Fruit fly (Drosophila melanogaster) whole organism, embryonic: Measurements from ENCODE around the gene sob.

ENCODE experiments used
- Asciz ChIP-seq: fragments of 200-800 bp; sonication (Bioruptor generic); optimal IDR thresholded peaks from 2 replicates; lab custom pipeline; 2017; ENCODE audit warnings: missing biosample characterization, mild to moderate bottlenecking, missing genetic modification characterization, missing genetic modification reagents
- BEAF-32 ChIP-seq: fragments of 200-800 bp; sonication (Bioruptor generic); optimal IDR thresholded peaks from 3 replicates; lab custom pipeline; 2017; ENCODE audit warnings: missing biosample characterization, missing genetic modification characterization, mild to moderate bottlenecking, moderate library complexity, missing genetic modification reagents
- Bdp1 ChIP-seq: fragments of 200-800 bp; sonication (Bioruptor generic); optimal IDR thresholded peaks from 3 replicates; lab custom pipeline; 2016; ENCODE audit warnings: missing biosample characterization, missing genetic modification characterization
- Bteb2 ChIP-seq: fragments of 200-800 bp; sonication (Bioruptor generic); optimal IDR thresholded peaks from 2 replicates; lab custom pipeline; 2016; ENCODE audit warnings: missing biosample characterization, missing genetic modification characterization
- CG12744 ChIP-seq: fragments of 200-800 bp; sonication (Bioruptor generic); optimal IDR thresholded peaks from 2 replicates; lab custom pipeline; 2016; ENCODE audit warnings: missing biosample characterization, missing genetic modification characterization
- CG14965 ChIP-seq: fragments of 200-800 bp; sonication (Bioruptor generic); optimal IDR thresholded peaks from 2 replicates; lab custom pipeline; 2016; ENCODE audit warnings: missing biosample characterization, missing genetic modification characterization, borderline replicate concordance
- CG15696 ChIP-seq: fragments of 200-800 bp; sonication (Bioruptor generic); optimal IDR thresholded peaks from 2 replicates; lab custom pipeline; 2019; ENCODE audit warnings: missing biosample characterization, mild to moderate bottlenecking, missing genetic modification characterization, moderate library complexity
- CG2120 ChIP-seq: fragments of 200-800 bp; sonication (Bioruptor generic); optimal IDR thresholded peaks from 3 replicates; lab custom pipeline; 2016; ENCODE audit warnings: missing biosample characterization, missing genetic modification characterization
- CG30403 ChIP-seq: fragments of 200-800 bp; sonication (Bioruptor generic); optimal IDR thresholded peaks from 3 replicates; lab custom pipeline; 2016; ENCODE audit warnings: missing biosample characterization, missing genetic modification characterization
- CG34422 ChIP-seq: fragments of 200-800 bp; sonication (Bioruptor generic); IDR thresholded peaks from 3 replicates; pipeline ENCODE4 v1.3.6; 2022; ENCODE audit warnings: missing biosample characterization, missing genetic modification characterization
- CG3847 ChIP-seq: fragments of 200-800 bp; sonication (Bioruptor generic); IDR thresholded peaks from 2 replicates; pipeline ENCODE4 v1.3.6; 2022; ENCODE audit warnings: missing biosample characterization, missing genetic modification characterization
- CG43689 ChIP-seq: fragments of 200-800 bp; sonication (Bioruptor generic); IDR thresholded peaks from 2 replicates; pipeline ENCODE4 v1.3.6; 2022; ENCODE audit warnings: missing biosample characterization, missing genetic modification characterization
- CG4404 ChIP-seq: fragments of 200-800 bp; sonication (Bioruptor generic); IDR thresholded peaks from 2 replicates; pipeline ENCODE4 v1.3.6; 2022; ENCODE audit warnings: missing biosample characterization, missing genetic modification characterization
- CG6689 ChIP-seq: fragments of 200-800 bp; sonication (Bioruptor generic); IDR thresholded peaks from 2 replicates; pipeline ENCODE4 v1.3.6; 2022; ENCODE audit warnings: missing biosample characterization, missing genetic modification characterization
- CG8089 ChIP-seq: fragments of 200-800 bp; sonication (Bioruptor generic); optimal IDR thresholded peaks from 3 replicates; lab custom pipeline; 2016; ENCODE audit warnings: missing biosample characterization, missing genetic modification characterization
- CG8281 ChIP-seq: fragments of 200-800 bp; sonication (Bioruptor generic); optimal IDR thresholded peaks from 2 replicates; lab custom pipeline; 2018; ENCODE audit warnings: missing biosample characterization, mild to moderate bottlenecking, missing genetic modification characterization, moderate library complexity
- CG9437 ChIP-seq: fragments of 200-800 bp; sonication (Bioruptor generic); optimal IDR thresholded peaks from 2 replicates; lab custom pipeline; 2018; ENCODE audit warnings: missing biosample characterization, mild to moderate bottlenecking, missing genetic modification characterization
- CG9876 ChIP-seq: fragments of 200-800 bp; sonication (Bioruptor generic); optimal IDR thresholded peaks from 2 replicates; lab custom pipeline; 2016; ENCODE audit warnings: missing biosample characterization, missing genetic modification characterization
- Dbx ChIP-seq: fragments of 200-800 bp; sonication (Bioruptor generic); IDR thresholded peaks from 3 replicates; pipeline ENCODE4 v1.3.6; 2022; ENCODE audit warnings: missing biosample characterization, missing genetic modification characterization
- Dip3 ChIP-seq: fragments of 200-800 bp; sonication (Bioruptor generic); optimal IDR thresholded peaks from 3 replicates; lab custom pipeline; 2016; ENCODE audit warnings: missing biosample characterization, missing genetic modification characterization
- Ets65A ChIP-seq: fragments of 200-800 bp; sonication (Bioruptor generic); peaks from one replicate; lab custom pipeline; 2016; ENCODE audit warnings: missing biosample characterization, missing genetic modification characterization
- Fer1 ChIP-seq: fragments of 200-800 bp; sonication (Bioruptor generic); optimal IDR thresholded peaks from 2 replicates; lab custom pipeline; 2017; ENCODE audit warnings: missing biosample characterization, mild to moderate bottlenecking, missing genetic modification characterization
- H2.0 ChIP-seq: fragments of 200-800 bp; sonication (Bioruptor generic); IDR thresholded peaks from 2 replicates; pipeline ENCODE4 v1.3.6; 2022; ENCODE audit warnings: missing biosample characterization, missing genetic modification characterization
- HLH54F ChIP-seq: fragments of 200-800 bp; sonication (Bioruptor generic); optimal IDR thresholded peaks from 3 replicates; lab custom pipeline; 2016; ENCODE audit warnings: missing biosample characterization, missing genetic modification characterization
- HmgD ChIP-seq: fragments of 200-800 bp; sonication (Bioruptor generic); optimal IDR thresholded peaks from 3 replicates; lab custom pipeline; 2016; ENCODE audit warnings: missing biosample characterization, missing genetic modification characterization
- MBD-R2 ChIP-seq: fragments of 200-800 bp; sonication (Bioruptor generic); IDR thresholded peaks from 2 replicates; pipeline ENCODE4 v1.3.6; 2022; ENCODE audit warnings: missing biosample characterization, missing genetic modification characterization
- Med ChIP-seq: fragments of 200-800 bp; sonication (Bioruptor generic); peaks from one replicate; lab custom pipeline; 2016; ENCODE audit warnings: missing biosample characterization, missing genetic modification characterization, mild to moderate bottlenecking, inconsistent platforms, moderate library complexity
- Mes4 ChIP-seq: fragments of 200-800 bp; sonication (Bioruptor generic); optimal IDR thresholded peaks from 2 replicates; lab custom pipeline; 2016; ENCODE audit warnings: missing biosample characterization, missing genetic modification characterization
- Nf-YB ChIP-seq: fragments of 200-800 bp; sonication (Bioruptor generic); optimal IDR thresholded peaks from 3 replicates; lab custom pipeline; 2019; ENCODE audit warnings: missing biosample characterization, mild to moderate bottlenecking, missing genetic modification characterization, moderate library complexity
- PHDP ChIP-seq: fragments of 200-800 bp; sonication (Bioruptor generic); optimal IDR thresholded peaks from 3 replicates; lab custom pipeline; 2018; ENCODE audit warnings: missing biosample characterization, mild to moderate bottlenecking, missing genetic modification characterization, moderate library complexity
- Rx ChIP-seq: fragments of 200-800 bp; sonication (Bioruptor generic); IDR thresholded peaks from 2 replicates; pipeline ENCODE4 v1.3.6; 2022; ENCODE audit warnings: missing biosample characterization, missing genetic modification characterization
- Sox102F ChIP-seq: fragments of 200-800 bp; sonication (Bioruptor generic); optimal IDR thresholded peaks from 2 replicates; lab custom pipeline; 2018; ENCODE audit warnings: missing biosample characterization, mild to moderate bottlenecking, missing genetic modification characterization, moderate library complexity
- cas ChIP-seq: fragments of 200-800 bp; sonication (Bioruptor generic); IDR thresholded peaks from 2 replicates; pipeline ENCODE4 v1.3.6; 2022; ENCODE audit warnings: missing biosample characterization, missing genetic modification characterization
- caup ChIP-seq: fragments of 200-800 bp; sonication (Bioruptor generic); optimal IDR thresholded peaks from 3 replicates; lab custom pipeline; 2017; ENCODE audit warnings: missing biosample characterization, mild to moderate bottlenecking, missing genetic modification characterization, moderate library complexity; ENCODE audit not compliant: severe bottlenecking
- cg ChIP-seq: fragments of 200-800 bp; sonication (Bioruptor generic); optimal IDR thresholded peaks from 3 replicates; lab custom pipeline; 2019; ENCODE audit warnings: missing biosample characterization, mild to moderate bottlenecking, missing genetic modification characterization, moderate library complexity
- chm ChIP-seq: fragments of 200-800 bp; sonication (Bioruptor generic); IDR thresholded peaks from 2 replicates; pipeline ENCODE4 v1.3.6; 2022; ENCODE audit warnings: missing biosample characterization, missing genetic modification characterization
- dm ChIP-seq: fragments of 200-800 bp; sonication (Bioruptor generic); optimal IDR thresholded peaks from 3 replicates; lab custom pipeline; 2016; ENCODE audit warnings: missing biosample characterization, missing genetic modification characterization
- eve ChIP-seq, 2 experiments: fragments of >200 bp; optimal IDR thresholded peaks; 2 replicates each; lab custom pipeline; 2017; ENCODE audit warnings: missing biosample characterization in 2 of 2, missing genetic modification characterization in 2 of 2
- grau ChIP-seq: fragments of 200-800 bp; optimal IDR thresholded peaks from 3 replicates; lab custom pipeline; 2019; ENCODE audit warnings: missing biosample characterization, mild to moderate bottlenecking, missing genetic modification characterization, moderate library complexity
- hth ChIP-seq: fragments of >200 bp; optimal IDR thresholded peaks from 2 replicates; lab custom pipeline; 2017; ENCODE audit warnings: inconsistent platforms
- nom ChIP-seq: fragments of 200-800 bp; sonication (Bioruptor generic); optimal IDR thresholded peaks from 2 replicates; lab custom pipeline; 2017; ENCODE audit warnings: missing biosample characterization, missing genetic modification characterization, mild to moderate bottlenecking, moderate library complexity, missing genetic modification reagents
- odd ChIP-seq: fragments of 200-800 bp; sonication (Bioruptor generic); optimal IDR thresholded peaks from 2 replicates; lab custom pipeline; 2017; ENCODE audit warnings: missing biosample characterization, mild to moderate bottlenecking, missing genetic modification characterization
- row ChIP-seq: fragments of 200-800 bp; sonication (Bioruptor generic); IDR thresholded peaks from 3 replicates; pipeline ENCODE4 v1.3.6; 2022; ENCODE audit warnings: missing biosample characterization, missing genetic modification characterization
- scrt ChIP-seq: fragments of 200-800 bp; sonication (Bioruptor generic); optimal IDR thresholded peaks from 2 replicates; lab custom pipeline; 2018; ENCODE audit warnings: missing biosample characterization, mild to moderate bottlenecking, missing genetic modification characterization, moderate library complexity
- sd ChIP-seq: fragments of 200-800 bp; sonication (Bioruptor generic); optimal IDR thresholded peaks from 3 replicates; lab custom pipeline; 2018; ENCODE audit warnings: missing biosample characterization, mild to moderate bottlenecking, missing genetic modification characterization, moderate library complexity
- sens ChIP-seq: fragments of 200-800 bp; sonication (Bioruptor generic); peaks from one replicate; lab custom pipeline; 2016; ENCODE audit warnings: missing biosample characterization, missing genetic modification characterization
- sens-2 ChIP-seq: fragments of 200-800 bp; sonication (Bioruptor generic); IDR thresholded peaks from 2 replicates; pipeline ENCODE4 v1.3.6; 2022; ENCODE audit warnings: missing biosample characterization, missing genetic modification characterization
- shn ChIP-seq: fragments of 200-800 bp; sonication (Bioruptor generic); optimal IDR thresholded peaks from 3 replicates; lab custom pipeline; 2016; ENCODE audit warnings: missing biosample characterization, missing genetic modification characterization
- sim ChIP-seq: fragments of 200-800 bp; sonication (Bioruptor generic); IDR thresholded peaks from 2 replicates; pipeline ENCODE4 v1.3.6; 2022; ENCODE audit warnings: missing biosample characterization, missing genetic modification characterization
- slbo ChIP-seq: fragments of 200-800 bp; sonication (Bioruptor generic); IDR thresholded peaks from 2 replicates; pipeline ENCODE4 v1.3.6; 2022; ENCODE audit warnings: missing biosample characterization, missing genetic modification characterization

sob gene

DNA sequence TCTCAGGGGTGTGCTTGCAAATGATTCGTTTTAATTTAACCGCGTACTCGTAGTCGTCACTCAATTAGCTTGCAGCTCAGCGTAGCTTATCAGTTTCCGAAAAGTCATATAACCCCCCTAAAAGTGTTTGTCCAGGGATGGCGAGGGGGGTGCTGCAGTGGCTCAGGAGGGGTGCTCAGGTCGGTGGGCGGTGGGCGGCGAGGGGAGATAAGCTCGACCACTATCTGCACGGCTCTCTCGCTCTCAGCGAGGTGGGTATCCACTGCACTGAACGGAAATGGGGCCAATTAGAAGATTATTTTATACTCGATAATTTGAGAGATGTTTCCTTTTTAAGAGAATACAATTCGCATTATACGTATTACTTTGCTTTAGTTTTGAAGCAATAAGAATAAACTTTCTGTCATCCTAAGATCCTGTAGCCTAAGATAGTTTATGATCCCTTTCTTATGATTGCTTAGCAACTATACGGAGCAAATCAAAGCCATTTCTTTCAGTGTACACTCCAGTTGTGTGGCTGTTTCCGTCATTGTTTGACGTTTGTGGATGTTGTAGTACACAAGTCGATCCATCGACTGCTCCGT, 7.3 kb downstream of the sob start (continued):
- TF ChIP-seq CG30403 (peak; percentile 62), CG6689 (peak; percentile 69), CG2120 (GFP tag; lab: Kevin White, UChicago) (peak; percentile 54), Nf-YB (GFP tag; lab: Kevin White, UChicago) (no peak), CG9437 (GFP tag; lab: Kevin White, UChicago) (peak; percentile 12), shn (GFP tag; lab: Kevin White, UChicago) (peak; percentile 66), HmgD (GFP tag; lab: Kevin White, UChicago) (no peak), Mes4 (GFP tag; lab: Kevin White, UChicago) (peak; percentile 36), Fer1 (GFP tag; lab: Kevin White, UChicago) (peak; percentile 63), CG15696 (tag; lab: Kevin White, UChicago) (peak; percentile 58), CG34422 (GFP tag; lab: Robert Waterston, UW) (peak; percentile 55; the same call in 2 of the 3 replicates), Ets65A (GFP tag; lab: Kevin White, UChicago) (peak; percentile 45), Bteb2 (GFP tag; lab: Kevin White, UChicago) (no peak), BEAF-32 (no peak), chm (GFP tag; lab: Robert Waterston, UW) (no peak), caup (GFP tag; lab: Kevin White, UChicago) (no peak), CG4404 (no peak; the same call in 1 of the 2 replicates), CG8089 (GFP tag; lab: Kevin White, UChicago) (peak; percentile 19), Asciz (peak; percentile 71)

DNA sequence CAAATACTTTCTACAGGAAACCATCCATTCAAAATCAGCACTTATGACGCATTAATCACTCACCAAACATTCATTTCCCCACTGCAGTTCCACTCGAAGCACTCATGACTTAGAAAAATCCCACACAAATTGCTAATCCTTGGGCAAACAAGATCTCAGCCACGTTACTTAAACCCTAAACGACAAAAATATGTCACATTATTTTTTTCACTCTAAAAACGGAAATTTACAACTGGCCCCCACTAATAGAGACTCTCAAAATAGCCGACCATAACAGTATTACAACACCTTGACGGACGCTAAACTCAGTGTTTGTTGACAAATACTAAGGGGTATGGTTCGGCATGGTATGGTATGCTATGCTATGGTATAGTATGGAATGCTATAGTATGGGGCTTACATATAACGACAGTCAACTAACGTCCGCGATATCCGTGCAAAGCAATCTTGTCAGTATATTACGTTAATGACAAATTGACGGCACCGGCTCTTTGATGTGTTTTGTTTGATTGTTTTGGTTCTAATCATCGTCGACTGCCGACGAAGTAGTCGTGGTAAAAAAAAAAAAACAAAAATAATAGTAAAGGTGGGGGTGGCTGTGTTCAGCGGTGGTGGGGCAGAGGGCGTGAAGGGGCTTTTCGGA, 7.9 kb downstream of the sob start:
- TF ChIP-seq odd (GFP tag; lab: Kevin White, UChicago) = peak; percentile 3
- peak; percentile 66 for TF ChIP-seq Med (GFP tag; lab: Kevin White, UChicago)
- TF ChIP-seq CG3847 (GFP tag; lab: Robert Waterston, UW) = no peak
- TF ChIP-seq slbo (GFP tag; lab: Robert Waterston, UW) = no peak
- TF ChIP-seq MBD-R2 (GFP tag; lab: Robert Waterston, UW) = no peak
- TF ChIP-seq H2.0 = no peak
- no peak for TF ChIP-seq Rx
- no peak for TF ChIP-seq cas (GFP tag; lab: Robert Waterston, UW)
- no peak for TF ChIP-seq cg (GFP tag; lab: Kevin White, UChicago)
- TF ChIP-seq Mes4 (GFP tag; lab: Kevin White, UChicago) = no peak
- TF ChIP-seq Dip3 (GFP tag; lab: Kevin White, UChicago) = no peak
- TF ChIP-seq grau (tag; lab: Kevin White, UChicago) = peak; percentile 5
- no peak for TF ChIP-seq CG43689
- TF ChIP-seq row (GFP tag; lab: Robert Waterston, UW) = no peak
- no peak for TF ChIP-seq Bdp1 (GFP tag; lab: Kevin White, UChicago)
- TF ChIP-seq CG8281 (tag; lab: Kevin White, UChicago) = peak; percentile 82
- peak; percentile 2 for TF ChIP-seq PHDP
- no peak for TF ChIP-seq sens-2 (GFP tag; lab: Robert Waterston, UW)
- TF ChIP-seq nom = no peak
- TF ChIP-seq eve (GFP tag; optimal IDR thresholded peaks at IDR 0.05; lab: Kevin White, UChicago) = peak in 1 of 2 experiments; percentile 60
- no peak for TF ChIP-seq CG9876 (GFP tag; lab: Kevin White, UChicago)
- TF ChIP-seq Sox102F (GFP tag; lab: Kevin White, UChicago) = no peak
- TF ChIP-seq sd (tag; lab: Kevin White, UChicago) = peak; percentile 66
- no peak for TF ChIP-seq scrt (GFP tag; lab: Kevin White, UChicago)
- TF ChIP-seq sim (GFP tag; lab: Robert Waterston, UW) = no peak
- TF ChIP-seq CG14965 = no peak
- TF ChIP-seq dm (GFP tag; lab: Kevin White, UChicago) = no peak
- TF ChIP-seq HLH54F (GFP tag; lab: Kevin White, UChicago) = no peak
- peak; percentile 69 for TF ChIP-seq sens (GFP tag; lab: Kevin White, UChicago)
- TF ChIP-seq CG34422 (GFP tag; lab: Robert Waterston, UW) = no peak
- no peak for TF ChIP-seq CG12744 (GFP tag; lab: Kevin White, UChicago)
- no peak for TF ChIP-seq hth
- no peak for TF ChIP-seq Dbx
